Worm (Caenorhabditis elegans) whole organism, young adult: Measurements from ENCODE around the gene cfp-1.

ENCODE experiments used
- B0019.2 ChIP-seq: fragments of 200-800 bp; sonication (Bioruptor generic); conservative IDR thresholded peaks from 2 replicates; pipeline ENCODE4 v1.3.6; 2022; ENCODE audit warnings: missing genetic modification reagents, missing genetic modification characterization, missing compliant biosample characterization
- B0336.3 ChIP-seq: fragments of 200-800 bp; sonication (Bioruptor generic); IDR thresholded peaks from 2 replicates; pipeline ENCODE4 v1.3.6; 2022; ENCODE audit warnings: missing genetic modification characterization, missing compliant biosample characterization
- C06A6.2 ChIP-seq: fragments of 200-800 bp; sonication (Bioruptor generic); conservative IDR thresholded peaks from 2 replicates; pipeline ENCODE4 v1.3.6; 2022; ENCODE audit warnings: missing genetic modification characterization, missing compliant biosample characterization
- D2030.7 ChIP-seq: fragments of 200-800 bp; sonication (Bioruptor generic); IDR thresholded peaks from 2 replicates; pipeline ENCODE4 v1.3.6; 2022; ENCODE audit warnings: missing genetic modification reagents, missing genetic modification characterization, missing compliant biosample characterization
- F33H1.4 ChIP-seq: fragments of 200-800 bp; sonication (Bioruptor generic); IDR thresholded peaks from 2 replicates; pipeline ENCODE4 v1.3.6; 2022; ENCODE audit warnings: missing genetic modification reagents, missing genetic modification characterization, missing compliant biosample characterization
- F57C9.4 ChIP-seq: sonication (generic microtip); optimal IDR thresholded peaks from 2 replicates; lab custom pipeline; 2017; ENCODE audit warnings: mild to moderate bottlenecking, missing genetic modification characterization, missing compliant biosample characterization
- K11D2.4 ChIP-seq: fragments of 200-800 bp; sonication (Bioruptor generic); IDR thresholded peaks from 2 replicates; pipeline ENCODE4 v1.3.6; 2022; ENCODE audit warnings: missing genetic modification reagents, missing genetic modification characterization, missing compliant biosample characterization
- K12H6.12 ChIP-seq: fragments of 200-800 bp; sonication (Bioruptor generic); optimal IDR thresholded peaks from 2 replicates; lab custom pipeline; 2018; ENCODE audit warnings: mild to moderate bottlenecking, missing genetic modification characterization, missing compliant biosample characterization
- Y56A3A.18 ChIP-seq: fragments of 200-800 bp; sonication (Bioruptor generic); IDR thresholded peaks from 2 replicates; pipeline ENCODE4 v1.3.6; 2022; ENCODE audit warnings: missing genetic modification reagents, missing genetic modification characterization, missing compliant biosample characterization
- Y79H2A.3 ChIP-seq: fragments of 200-800 bp; sonication (Bioruptor generic); conservative IDR thresholded peaks from 2 replicates; pipeline ENCODE4 v1.3.6; 2022; ENCODE audit warnings: missing genetic modification reagents, missing genetic modification characterization, missing compliant biosample characterization
- akir-1 ChIP-seq: fragments of 200-800 bp; sonication (Bioruptor generic); optimal IDR thresholded peaks from 2 replicates; lab custom pipeline; 2018; ENCODE audit warnings: mild to moderate bottlenecking, missing genetic modification characterization, moderate library complexity, missing compliant biosample characterization
- ama-1 ChIP-seq, 3 experiments: fragments of 150-350 bp in 1 of 3; sonication (generic microtip) in 2 of 3; optimal IDR thresholded peaks; 2 replicates each; lab custom pipeline; 2014 to 2018; ENCODE audit warnings: missing biosample characterization in 2 of 3, missing genetic modification characterization in 2 of 3, missing genetic modification reagents in 2 of 3
- atf-7 ChIP-seq: sonication (generic microtip); optimal IDR thresholded peaks from 2 replicates; lab custom pipeline; 2017; ENCODE audit warnings: mild to moderate bottlenecking, missing genetic modification characterization, missing compliant biosample characterization
- attf-6 ChIP-seq: fragments of 200-800 bp; sonication (Bioruptor generic); IDR thresholded peaks from 2 replicates; pipeline ENCODE4 v1.3.6; 2022; ENCODE audit warnings: missing genetic modification reagents, missing genetic modification characterization, missing compliant biosample characterization
- ccch-3 ChIP-seq: fragments of 200-800 bp; sonication (Bioruptor generic); optimal IDR thresholded peaks from 2 replicates; lab custom pipeline; 2018; ENCODE audit warnings: mild to moderate bottlenecking, missing genetic modification characterization, missing compliant biosample characterization
- ceh-100 ChIP-seq: fragments of 200-800 bp; sonication (Bioruptor generic); IDR thresholded peaks from 2 replicates; pipeline ENCODE4 v1.3.6; 2022; ENCODE audit warnings: missing genetic modification reagents, missing genetic modification characterization, missing compliant biosample characterization
- ceh-27 ChIP-seq: fragments of 200-800 bp; sonication (Bioruptor generic); optimal IDR thresholded peaks from 2 replicates; lab custom pipeline; 2018; ENCODE audit warnings: mild to moderate bottlenecking, missing genetic modification characterization, moderate library complexity, missing compliant biosample characterization
- die-1 ChIP-seq: sonication (generic microtip); optimal IDR thresholded peaks from 2 replicates; lab custom pipeline; 2016; ENCODE audit warnings: missing genotype, mild to moderate bottlenecking, missing genetic modification characterization, missing compliant biosample characterization
- egl-18 ChIP-seq: fragments of 200-800 bp; sonication (Bioruptor generic); IDR thresholded peaks from 2 replicates; pipeline ENCODE4 v1.3.6; 2022; ENCODE audit warnings: missing genetic modification reagents, missing genetic modification characterization, missing compliant biosample characterization
- fkh-3 ChIP-seq: sonication (generic microtip); optimal IDR thresholded peaks from 2 replicates; lab custom pipeline; 2016; ENCODE audit warnings: mild to moderate bottlenecking, missing genetic modification characterization, missing compliant biosample characterization
- gei-17 ChIP-seq: fragments of 200-800 bp; sonication (Bioruptor generic); optimal IDR thresholded peaks from 2 replicates; lab custom pipeline; 2018; ENCODE audit warnings: mild to moderate bottlenecking, missing genetic modification characterization, missing compliant biosample characterization
- hlh-12 ChIP-seq: sonication (generic microtip); optimal IDR thresholded peaks from 2 replicates; lab custom pipeline; 2016; ENCODE audit warnings: missing genetic modification characterization, missing compliant biosample characterization
- hlh-26 ChIP-seq: fragments of 200-800 bp; sonication (Bioruptor generic); conservative IDR thresholded peaks from 2 replicates; pipeline ENCODE4 v1.3.6; 2022; ENCODE audit warnings: missing genetic modification reagents, missing genetic modification characterization, missing compliant biosample characterization
- hmg-1.2 ChIP-seq: fragments of 200-800 bp; sonication (Bioruptor generic); IDR thresholded peaks from 2 replicates; pipeline ENCODE4 v1.3.6; 2022; ENCODE audit warnings: missing genetic modification reagents, missing genetic modification characterization, missing compliant biosample characterization
- hrde-1 ChIP-seq: sonication (generic microtip); optimal IDR thresholded peaks from 2 replicates; lab custom pipeline; 2016; ENCODE audit warnings: missing genetic modification characterization, mild to moderate bottlenecking, missing compliant biosample characterization, moderate library complexity, missing genotype, missing genetic modification reagents, borderline replicate concordance
- let-607 ChIP-seq, 2 experiments: fragments of 200-800 bp in 1 of 2; sonication (Bioruptor generic) in 1 of 2; sonication (generic microtip) in 1 of 2; optimal IDR thresholded peaks; 2 replicates each; lab custom pipeline; 2016 to 2018; ENCODE audit warnings: mild to moderate bottlenecking in 2 of 2, missing compliant biosample characterization in 2 of 2, missing genetic modification characterization in 2 of 2, moderate library complexity in 2 of 2, missing genotype in 1 of 2
- lin-35 ChIP-seq, 3 experiments: fragments of 150-350 bp in 2 of 3; sonication (generic microtip) in 1 of 3; optimal IDR thresholded peaks; 2 replicates each; lab custom pipeline; 2014 to 2018; ENCODE audit warnings: missing biosample characterization in 3 of 3, missing genetic modification characterization in 3 of 3, missing genetic modification reagents in 3 of 3
- lin-54 ChIP-seq: fragments of 200-800 bp; sonication (Bioruptor generic); optimal IDR thresholded peaks from 2 replicates; lab custom pipeline; 2018; ENCODE audit warnings: mild to moderate bottlenecking, missing genetic modification characterization, missing compliant biosample characterization
- madf-10 ChIP-seq: sonication (generic microtip); optimal IDR thresholded peaks from 2 replicates; lab custom pipeline; 2016; ENCODE audit warnings: mild to moderate bottlenecking, missing genetic modification characterization, missing compliant biosample characterization
- madf-6 ChIP-seq: fragments of 200-800 bp; sonication (Bioruptor generic); IDR thresholded peaks from 2 replicates; pipeline ENCODE4 v1.3.6; 2022; ENCODE audit warnings: missing genetic modification reagents, missing genetic modification characterization, missing compliant biosample characterization
- nhr-27 ChIP-seq: fragments of 200-800 bp; sonication (Bioruptor generic); optimal IDR thresholded peaks from 2 replicates; lab custom pipeline; 2018; ENCODE audit warnings: mild to moderate bottlenecking, missing genetic modification characterization, moderate library complexity, missing compliant biosample characterization
- pbrm-1 ChIP-seq: fragments of 200-800 bp; sonication (Bioruptor generic); IDR thresholded peaks from 2 replicates; pipeline ENCODE4 v1.3.6; 2022; ENCODE audit warnings: missing genetic modification reagents, missing genetic modification characterization, missing compliant biosample characterization
- rpc-1 ChIP-seq, 2 experiments: fragments of 150-350 bp in 1 of 2; sonication (generic microtip) in 1 of 2; optimal IDR thresholded peaks; 2 replicates each; lab custom pipeline; 2014 to 2018; ENCODE audit warnings: missing biosample characterization in 1 of 2, missing genetic modification characterization in 1 of 2, missing genetic modification reagents in 1 of 2, missing genotype in 1 of 2
- sdz-38 ChIP-seq: sonication (generic microtip); optimal IDR thresholded peaks from 2 replicates; lab custom pipeline; 2016; ENCODE audit warnings: missing genotype, missing genetic modification characterization, missing compliant biosample characterization
- sea-2 ChIP-seq: fragments of 200-800 bp; sonication (Bioruptor generic); IDR thresholded peaks from 2 replicates; pipeline ENCODE4 v1.3.6; 2022; ENCODE audit warnings: missing genetic modification characterization, missing compliant biosample characterization
- snpc-1.1 ChIP-seq: sonication (generic microtip); optimal IDR thresholded peaks from 2 replicates; lab custom pipeline; 2017; ENCODE audit warnings: missing genetic modification characterization, mild to moderate bottlenecking, missing compliant biosample characterization, antibody characterized with exemption, moderate library complexity, missing genotype, missing genetic modification reagents; ENCODE audit not compliant: insufficient read depth
- snpc-1.3 ChIP-seq: sonication (generic microtip); optimal IDR thresholded peaks from 2 replicates; lab custom pipeline; 2017; ENCODE audit warnings: missing genetic modification characterization, mild to moderate bottlenecking, missing compliant biosample characterization, antibody characterized with exemption, moderate library complexity, missing genotype, missing genetic modification reagents; ENCODE audit not compliant: insufficient read depth
- snpc-3.4 ChIP-seq: sonication (generic microtip); optimal IDR thresholded peaks from 2 replicates; lab custom pipeline; 2017; ENCODE audit warnings: missing genetic modification characterization, mild to moderate bottlenecking, missing compliant biosample characterization, antibody characterized with exemption, moderate library complexity, missing genotype, missing genetic modification reagents
- snpc-4 ChIP-seq, 5 experiments: fragments of 150-350 bp in 1 of 5; sonication (generic microtip) in 4 of 5; optimal IDR thresholded peaks; 2 replicates each; lab custom pipeline; 2014 to 2018; ENCODE audit warnings: missing genetic modification characterization in 5 of 5, missing biosample characterization in 3 of 5, antibody characterized with exemption in 2 of 5, mild to moderate bottlenecking in 2 of 5, missing compliant biosample characterization in 2 of 5, missing genotype in 2 of 5, moderate library complexity in 2 of 5, missing genetic modification reagents in 1 of 5
- tbx-9 ChIP-seq: sonication (generic microtip); optimal IDR thresholded peaks from 2 replicates; lab custom pipeline; 2016; ENCODE audit warnings: borderline replicate concordance, missing genetic modification characterization, inconsistent platforms, missing compliant biosample characterization
- tlf-1 ChIP-seq: fragments of 200-800 bp; sonication (Bioruptor generic); optimal IDR thresholded peaks from 2 replicates; lab custom pipeline; 2018; ENCODE audit warnings: mild to moderate bottlenecking, missing genetic modification characterization, missing compliant biosample characterization
- ztf-26 ChIP-seq: sonication (generic microtip); optimal IDR thresholded peaks from 2 replicates; lab custom pipeline; 2017; ENCODE audit warnings: missing genetic modification characterization, missing compliant biosample characterization
- ztf-28 ChIP-seq: fragments of 200-800 bp; sonication (Bioruptor generic); IDR thresholded peaks from 2 replicates; pipeline ENCODE4 v1.3.6; 2022; ENCODE audit warnings: missing genetic modification reagents, missing genetic modification characterization, missing compliant biosample characterization
- ztf-3 ChIP-seq: fragments of 200-800 bp; sonication (Bioruptor generic); optimal IDR thresholded peaks from 2 replicates; lab custom pipeline; 2018; ENCODE audit warnings: mild to moderate bottlenecking, missing genetic modification characterization, missing compliant biosample characterization

The cfp-1 gene

DNA sequence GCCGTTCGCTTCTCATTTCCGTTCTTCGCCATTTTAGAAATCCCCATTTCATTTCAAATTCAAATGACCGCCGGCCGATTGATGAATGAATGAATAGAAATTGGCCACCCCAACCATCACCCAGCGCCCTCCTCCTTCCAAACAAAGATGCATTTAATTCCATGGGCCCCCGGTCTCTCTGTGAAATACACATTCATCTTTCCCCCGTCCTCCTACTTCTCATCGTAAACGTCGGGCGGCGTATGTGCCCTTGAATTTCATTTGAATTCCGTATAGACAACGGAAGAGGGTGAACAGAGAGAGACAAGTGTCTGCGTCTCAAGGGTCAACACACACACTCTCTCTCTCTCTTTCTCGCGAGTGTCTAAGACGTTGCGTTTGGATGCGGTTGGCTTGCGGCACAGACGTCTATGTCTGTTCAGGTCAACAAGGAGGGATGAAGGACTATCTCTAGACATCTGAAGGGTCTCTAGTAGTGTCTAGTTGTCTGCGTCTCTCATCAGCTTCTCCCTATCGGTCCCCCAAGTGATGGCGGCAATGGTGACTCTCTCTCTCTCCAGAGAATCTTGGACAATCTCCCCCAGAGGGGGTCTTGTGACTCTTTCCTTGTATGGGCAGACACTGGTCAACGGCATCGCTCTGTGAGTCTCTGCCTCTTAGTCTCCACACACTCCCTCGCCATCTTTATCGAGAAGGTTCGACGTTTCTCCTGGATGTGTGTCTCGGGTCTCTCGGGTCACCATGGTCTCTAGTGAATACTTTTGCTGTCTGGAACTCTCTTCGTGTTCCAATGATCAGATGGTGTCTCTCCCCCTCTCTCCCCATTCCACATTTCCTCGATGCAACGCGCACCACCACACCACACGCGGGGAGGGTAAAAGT, 44.4 kb upstream of the cfp-1 start (continued):
- peak; percentile 65 for TF ChIP-seq madf-10 (tag; lab: Kevin White, UChicago)
- no peak for TF ChIP-seq akir-1 (GFP tag; lab: Kevin White, UChicago)
- TF ChIP-seq ama-1 (optimal IDR thresholded peaks at IDR 0.05; lab: Kevin White, UChicago): no peak
- no peak for TF ChIP-seq ama-1 (GFP tag; optimal IDR thresholded peaks at IDR 0.05; lab: Kevin White, UChicago)
- TF ChIP-seq ceh-27: peak; percentile 53
- TF ChIP-seq ztf-3 (GFP tag; lab: Kevin White, UChicago): no peak
- no peak for TF ChIP-seq tbx-9
- TF ChIP-seq sea-2 (GFP tag; lab: Robert Waterston, UW): peak; percentile 15; the same call in 1 of the 2 replicates
- no peak for TF ChIP-seq fkh-3
- 0 out of 2 replicates have a peak, but pooled peaks have one; percentile 62 for TF ChIP-seq pbrm-1 (GFP tag; lab: Robert Waterston, UW)
- peak in 1 of 2 experiments; percentile 57 for TF ChIP-seq let-607 (tag; optimal IDR thresholded peaks at IDR 0.05; lab: Kevin White, UChicago)
- TF ChIP-seq hlh-26 (GFP tag; lab: Robert Waterston, UW): no peak
- no peak for TF ChIP-seq madf-6 (GFP tag; lab: Robert Waterston, UW)
- TF ChIP-seq sdz-38: no peak
- TF ChIP-seq ccch-3 (GFP tag; lab: Kevin White, UChicago): no peak
- TF ChIP-seq K11D2.4 (GFP tag; lab: Robert Waterston, UW): peak; percentile 62; the same call in 1 of the 2 replicates
- TF ChIP-seq snpc-3.4 (tag; lab: Kevin White, UChicago): no peak
- peak; percentile 47 for TF ChIP-seq snpc-4 (GFP tag; optimal IDR thresholded peaks at IDR 0.05; lab: Kevin White, UChicago)
- TF ChIP-seq snpc-4 (tag; optimal IDR thresholded peaks at IDR 0.05; lab: Kevin White, UChicago): peak in 3 of 4 experiments; percentile 48 to 72 (median 61)
- no peak for TF ChIP-seq snpc-1.3 (tag; lab: Kevin White, UChicago)
- no peak for TF ChIP-seq Y56A3A.18
- TF ChIP-seq F33H1.4 (GFP tag; lab: Robert Waterston, UW): peak; percentile 25
- TF ChIP-seq tlf-1 (GFP tag; lab: Kevin White, UChicago): peak; percentile 14
- peak; percentile 76 for TF ChIP-seq C06A6.2 (GFP tag; lab: Robert Waterston, UW)
- no peak for TF ChIP-seq hlh-12 (tag; lab: Kevin White, UChicago)
- TF ChIP-seq hmg-1.2 (GFP tag; lab: Robert Waterston, UW): no peak; the same call in 1 of the 2 replicates
- TF ChIP-seq atf-7 (tag; lab: Kevin White, UChicago): peak; percentile 74
- TF ChIP-seq gei-17 (GFP tag; lab: Kevin White, UChicago): peak; percentile 57
- peak; percentile 10 for TF ChIP-seq rpc-1 (optimal IDR thresholded peaks at IDR 0.05; lab: Kevin White, UChicago)
- TF ChIP-seq rpc-1 (tag; optimal IDR thresholded peaks at IDR 0.05; lab: Kevin White, UChicago): no peak
- TF ChIP-seq egl-18 (GFP tag; lab: Robert Waterston, UW): no peak
- peak; percentile 58 for TF ChIP-seq ztf-26
- no peak for TF ChIP-seq ztf-28
- TF ChIP-seq snpc-1.1 (tag; lab: Kevin White, UChicago): no peak
- TF ChIP-seq Y79H2A.3 (GFP tag; lab: Robert Waterston, UW): no peak
- no peak for TF ChIP-seq attf-6
- no peak for TF ChIP-seq nhr-27
- peak; percentile 58 for TF ChIP-seq K12H6.12 (tag; lab: Kevin White, UChicago)
- TF ChIP-seq ceh-100 (GFP tag; lab: Robert Waterston, UW): peak; percentile 28; the same call in 1 of the 2 replicates
- TF ChIP-seq B0019.2: no peak
- TF ChIP-seq B0336.3 (GFP tag; lab: Robert Waterston, UW): peak; percentile 61
- no peak for TF ChIP-seq hrde-1
- no peak for TF ChIP-seq D2030.7
- TF ChIP-seq die-1 (tag; lab: Kevin White, UChicago): no peak
- TF ChIP-seq lin-35 (GFP tag; optimal IDR thresholded peaks at IDR 0.05; lab: Kevin White, UChicago): peak in 1 of 3 experiments; percentile 73
- TF ChIP-seq lin-54 (GFP tag; lab: Kevin White, UChicago): peak; percentile 53
- no peak for TF ChIP-seq F57C9.4
